Fruit fly (Drosophila melanogaster) whole organism, embryonic: Measurements from ENCODE around the gene CG33235.
A peak's percentile ranks its signal among the peaks of the same experiment; 100 is the strongest.

ENCODE experiments used
- Asciz ChIP-seq: fragments of 200-800 bp; sonication (Bioruptor generic); optimal IDR thresholded peaks from 2 replicates; lab custom pipeline; 2017; ENCODE audit warnings: missing biosample characterization, mild to moderate bottlenecking, missing genetic modification characterization, missing genetic modification reagents
- CG10543 ChIP-seq: fragments of 200-800 bp; sonication (Bioruptor generic); optimal IDR thresholded peaks from 3 replicates; lab custom pipeline; 2017; ENCODE audit warnings: missing biosample characterization, mild to moderate bottlenecking, missing genetic modification characterization, moderate library complexity
- CG11398 ChIP-seq: fragments of 200-800 bp; sonication (Bioruptor generic); optimal IDR thresholded peaks from 2 replicates; lab custom pipeline; 2016; ENCODE audit warnings: missing biosample characterization, missing genetic modification characterization
- CG12942 ChIP-seq: fragments of 200-800 bp; sonication (Bioruptor generic); optimal IDR thresholded peaks from 3 replicates; lab custom pipeline; 2016; ENCODE audit warnings: missing biosample characterization, missing genetic modification characterization
- CG13775 ChIP-seq: fragments of 200-800 bp; sonication (Bioruptor generic); optimal IDR thresholded peaks from 3 replicates; lab custom pipeline; 2017; ENCODE audit warnings: missing biosample characterization, mild to moderate bottlenecking, missing genetic modification characterization
- CG15479 ChIP-seq: fragments of 200-800 bp; sonication (Bioruptor generic); optimal IDR thresholded peaks from 3 replicates; lab custom pipeline; 2019; ENCODE audit warnings: missing biosample characterization, mild to moderate bottlenecking, missing genetic modification characterization, moderate library complexity
- CG15514 ChIP-seq: fragments of 200-800 bp; sonication (Bioruptor generic); optimal IDR thresholded peaks from 3 replicates; lab custom pipeline; 2017; ENCODE audit warnings: missing biosample characterization, missing genetic modification characterization, mild to moderate bottlenecking, moderate library complexity, missing genetic modification reagents
- CG17186 ChIP-seq: fragments of 200-800 bp; sonication (Bioruptor generic); optimal IDR thresholded peaks from 3 replicates; lab custom pipeline; 2017; ENCODE audit warnings: missing biosample characterization, missing genetic modification reagents, missing genetic modification characterization
- CG17361 ChIP-seq: fragments of 200-800 bp; sonication (Bioruptor generic); IDR thresholded peaks from 3 replicates; pipeline ENCODE4 v1.3.6; 2022; ENCODE audit warnings: missing biosample characterization, missing genetic modification characterization
- CG17802 ChIP-seq: fragments of 200-800 bp; sonication (Bioruptor generic); optimal IDR thresholded peaks from 2 replicates; lab custom pipeline; 2018; ENCODE audit warnings: missing biosample characterization, mild to moderate bottlenecking, missing genetic modification characterization, moderate library complexity
- CG18619 ChIP-seq: fragments of 200-800 bp; sonication (Bioruptor generic); optimal IDR thresholded peaks from 3 replicates; lab custom pipeline; 2017; ENCODE audit warnings: missing biosample characterization, mild to moderate bottlenecking, missing genetic modification characterization
- CG3281 ChIP-seq: fragments of 200-800 bp; sonication (Bioruptor generic); optimal IDR thresholded peaks from 3 replicates; lab custom pipeline; 2017; ENCODE audit warnings: missing biosample characterization, mild to moderate bottlenecking, missing genetic modification characterization
- CG33213 ChIP-seq: fragments of 200-800 bp; sonication (Bioruptor generic); optimal IDR thresholded peaks from 3 replicates; lab custom pipeline; 2016; ENCODE audit warnings: missing biosample characterization, missing genetic modification characterization
- CG3726 ChIP-seq: fragments of 200-800 bp; sonication (Bioruptor generic); IDR thresholded peaks from 3 replicates; pipeline ENCODE4, ENCODE4 v1.3.6; 2022; ENCODE audit warnings: missing biosample characterization, missing genetic modification characterization
- CG4424 ChIP-seq: fragments of 200-800 bp; sonication (Bioruptor generic); optimal IDR thresholded peaks from 3 replicates; lab custom pipeline; 2016; ENCODE audit warnings: missing biosample characterization, missing genetic modification characterization
- CG6689 ChIP-seq: fragments of 200-800 bp; sonication (Bioruptor generic); IDR thresholded peaks from 2 replicates; pipeline ENCODE4 v1.3.6; 2022; ENCODE audit warnings: missing biosample characterization, missing genetic modification characterization
- CG7928 ChIP-seq: fragments of 200-800 bp; sonication (Bioruptor generic); optimal IDR thresholded peaks from 2 replicates; lab custom pipeline; 2017; ENCODE audit warnings: missing biosample characterization, mild to moderate bottlenecking, missing genetic modification characterization
- CG7963 ChIP-seq: fragments of 200-800 bp; sonication (Bioruptor generic); IDR thresholded peaks from 3 replicates; pipeline ENCODE4 v1.3.6; 2022; ENCODE audit warnings: missing biosample characterization, missing genetic modification characterization; ENCODE audit not compliant: partially characterized antibody
- CG8359 ChIP-seq: fragments of 200-800 bp; sonication (Bioruptor generic); optimal IDR thresholded peaks from 2 replicates; lab custom pipeline; 2017; ENCODE audit warnings: missing biosample characterization, mild to moderate bottlenecking, missing genetic modification characterization, borderline replicate concordance
- CG9932 ChIP-seq: fragments of 200-800 bp; sonication (Bioruptor generic); IDR thresholded peaks from 2 replicates; pipeline ENCODE4 v1.3.6; 2022; ENCODE audit warnings: missing biosample characterization, missing genetic modification characterization
- Dek ChIP-seq: fragments of 200-800 bp; sonication (Bioruptor generic); optimal IDR thresholded peaks from 3 replicates; lab custom pipeline; 2019; ENCODE audit warnings: missing biosample characterization, mild to moderate bottlenecking, missing genetic modification characterization, moderate library complexity
- Drgx ChIP-seq: fragments of 200-800 bp; sonication (Bioruptor generic); IDR thresholded peaks from 2 replicates; pipeline ENCODE4 v1.3.6; 2022; ENCODE audit warnings: missing biosample characterization, missing genetic modification characterization
- Jarid2 ChIP-seq: fragments of 200-800 bp; sonication (Bioruptor generic); optimal IDR thresholded peaks from 3 replicates; lab custom pipeline; 2017; ENCODE audit warnings: mild to moderate bottlenecking, missing biosample characterization, missing genetic modification reagents, missing genetic modification characterization
- Myb ChIP-seq: fragments of 200-800 bp; sonication (Bioruptor generic); optimal IDR thresholded peaks from 2 replicates; lab custom pipeline; 2016; ENCODE audit warnings: missing biosample characterization, missing genetic modification characterization
- Opbp ChIP-seq: fragments of 200-800 bp; sonication (Bioruptor generic); IDR thresholded peaks from 3 replicates; pipeline ENCODE4 v1.3.6; 2022; ENCODE audit warnings: missing biosample characterization, missing genetic modification characterization; ENCODE audit not compliant: partially characterized antibody
- Optix ChIP-seq: fragments of 200-800 bp; sonication (Bioruptor generic); IDR thresholded peaks from 3 replicates; pipeline ENCODE4 v1.3.6; 2022; ENCODE audit warnings: missing biosample characterization, missing genetic modification characterization
- Side ChIP-seq: fragments of 200-800 bp; sonication (Bioruptor generic); optimal IDR thresholded peaks from 2 replicates; lab custom pipeline; 2016; ENCODE audit warnings: missing biosample characterization, missing genetic modification characterization
- TFAM ChIP-seq: fragments of 200-800 bp; sonication (Bioruptor generic); optimal IDR thresholded peaks from 2 replicates; lab custom pipeline; 2017; ENCODE audit warnings: missing biosample characterization, missing genetic modification characterization, inconsistent platforms
- Usf ChIP-seq: fragments of 200-800 bp; sonication (Bioruptor generic); optimal IDR thresholded peaks from 2 replicates; lab custom pipeline; 2017; ENCODE audit warnings: missing genotype, missing biosample characterization, missing genetic modification characterization
- ato ChIP-seq: fragments of 200-800 bp; sonication (Bioruptor generic); IDR thresholded peaks from 2 replicates; pipeline ENCODE4 v1.3.6; 2022; ENCODE audit warnings: missing biosample characterization, missing genetic modification characterization; ENCODE audit not compliant: partially characterized antibody
- bcd ChIP-seq: fragments of 200-800 bp; sonication (Bioruptor generic); optimal IDR thresholded peaks from 2 replicates; lab custom pipeline; 2017; ENCODE audit warnings: missing biosample characterization, mild to moderate bottlenecking, missing genetic modification characterization
- bigmax ChIP-seq: fragments of 200-800 bp; sonication (Bioruptor generic); optimal IDR thresholded peaks from 2 replicates; lab custom pipeline; 2018; ENCODE audit warnings: missing biosample characterization, mild to moderate bottlenecking, missing genetic modification characterization
- chm ChIP-seq: fragments of 200-800 bp; sonication (Bioruptor generic); IDR thresholded peaks from 2 replicates; pipeline ENCODE4 v1.3.6; 2022; ENCODE audit warnings: missing biosample characterization, missing genetic modification characterization
- ci ChIP-seq: fragments of 200-800 bp; sonication (Bioruptor generic); IDR thresholded peaks from 3 replicates; pipeline ENCODE4 v1.3.6; 2022; ENCODE audit warnings: missing biosample characterization, missing genetic modification characterization
- corto ChIP-seq: fragments of 200-800 bp; sonication (Bioruptor generic); optimal IDR thresholded peaks from 2 replicates; lab custom pipeline; 2016; ENCODE audit warnings: missing biosample characterization, mild to moderate bottlenecking, missing genetic modification characterization, moderate library complexity
- croc ChIP-seq: fragments of 200-800 bp; sonication (Bioruptor generic); conservative IDR thresholded peaks from 3 replicates; pipeline ENCODE4 v1.3.6; 2022; ENCODE audit warnings: missing biosample characterization, missing genetic modification characterization
- gt ChIP-seq: fragments of 200-800 bp; sonication (Bioruptor generic); IDR thresholded peaks from 2 replicates; pipeline ENCODE4 v1.3.6; 2022; ENCODE audit warnings: missing biosample characterization, missing genetic modification characterization
- ken ChIP-seq: fragments of 200-800 bp; sonication (Bioruptor generic); IDR thresholded peaks from 3 replicates; pipeline ENCODE4 v1.3.6; 2022; ENCODE audit warnings: missing biosample characterization, missing genetic modification characterization
- mirr ChIP-seq: fragments of 200-800 bp; sonication (Bioruptor generic); optimal IDR thresholded peaks from 3 replicates; lab custom pipeline; 2018; ENCODE audit warnings: missing biosample characterization, mild to moderate bottlenecking, missing genetic modification characterization
- nmo ChIP-seq: fragments of 200-800 bp; sonication (Bioruptor generic); optimal IDR thresholded peaks from 2 replicates; lab custom pipeline; 2018; ENCODE audit warnings: missing biosample characterization, mild to moderate bottlenecking, missing genetic modification characterization, moderate library complexity
- nom ChIP-seq: fragments of 200-800 bp; sonication (Bioruptor generic); optimal IDR thresholded peaks from 2 replicates; lab custom pipeline; 2017; ENCODE audit warnings: missing biosample characterization, missing genetic modification characterization, mild to moderate bottlenecking, moderate library complexity, missing genetic modification reagents
- pan ChIP-seq, 4 experiments: fragments of >200 bp in 3 of 4; fragments of 200-800 bp in 1 of 4; sonication (Bioruptor generic) in 1 of 4; optimal IDR thresholded peaks in 3 of 4; IDR thresholded peaks in 1 of 4; 2 replicates each; pipeline versions ENCODE4 v1.3.6 to Lab custom; 2017 to 2022; ENCODE audit warnings: missing biosample characterization in 2 of 4, missing genetic modification characterization in 2 of 4, mixed read lengths in 1 of 4
- pros ChIP-seq: fragments of 200-800 bp; sonication (Bioruptor generic); optimal IDR thresholded peaks from 3 replicates; lab custom pipeline; 2019; ENCODE audit warnings: missing biosample characterization, mild to moderate bottlenecking, missing genetic modification characterization, moderate library complexity
- sisA ChIP-seq: fragments of 200-800 bp; sonication (Bioruptor generic); IDR thresholded peaks from 2 replicates; pipeline ENCODE4 v1.3.6; 2022; ENCODE audit warnings: missing biosample characterization, missing genetic modification characterization
- slou ChIP-seq: fragments of 200-800 bp; sonication (Bioruptor generic); optimal IDR thresholded peaks from 3 replicates; lab custom pipeline; 2016; ENCODE audit warnings: missing biosample characterization, missing genetic modification characterization
- tgo ChIP-seq: fragments of 200-800 bp; sonication (Bioruptor generic); IDR thresholded peaks from 3 replicates; pipeline ENCODE4 v1.3.6; 2022; ENCODE audit warnings: missing biosample characterization, missing genetic modification characterization
- tin ChIP-seq: fragments of 200-800 bp; sonication (Bioruptor generic); optimal IDR thresholded peaks from 3 replicates; lab custom pipeline; 2016; ENCODE audit warnings: missing biosample characterization, missing genetic modification characterization
- trem ChIP-seq: fragments of 200-800 bp; optimal IDR thresholded peaks from 3 replicates; lab custom pipeline; 2019; ENCODE audit warnings: missing biosample characterization, mild to moderate bottlenecking, missing genetic modification characterization, moderate library complexity
- wek ChIP-seq: fragments of 200-800 bp; sonication (Bioruptor generic); optimal IDR thresholded peaks from 3 replicates; lab custom pipeline; 2018; ENCODE audit warnings: missing biosample characterization, mild to moderate bottlenecking, missing genetic modification characterization, moderate library complexity

Gene CG33235

dm6 chrX:11494731-11495277 is 3.4 kb upstream of the CG33235 start (continued):
- TF ChIP-seq pros (GFP tag; lab: Kevin White, UChicago), result peak; percentile 82
- peak; percentile 64 for TF ChIP-seq sisA (GFP tag; lab: Robert Waterston, UW)
- TF ChIP-seq CG15514 (GFP tag; lab: Kevin White, UChicago), result peak; percentile 11
- TF ChIP-seq CG17186, result peak; percentile 47
- no peak for TF ChIP-seq gt
- 0 out of 3 replicates have a peak, but pooled peaks have one; percentile 46 for TF ChIP-seq ken
- TF ChIP-seq slou (GFP tag; lab: Kevin White, UChicago), result no peak
- no peak for TF ChIP-seq CG9932 (GFP tag; lab: Robert Waterston, UW)
- TF ChIP-seq bigmax, result no peak
- peak; percentile 52 for TF ChIP-seq Usf (GFP tag; lab: Kevin White, UChicago)
- no peak for TF ChIP-seq Opbp (GFP tag; lab: Robert Waterston, UW)
- peak; percentile 63 for TF ChIP-seq CG15479 (GFP tag; lab: Kevin White, UChicago)
- TF ChIP-seq Optix (GFP tag; lab: Robert Waterston, UW), result peak; percentile 71; the same call in 1 of the 3 replicates
- no peak for TF ChIP-seq wek (GFP tag; lab: Kevin White, UChicago)
- TF ChIP-seq CG6689 (GFP tag; lab: Robert Waterston, UW), result peak; percentile 70
- no peak for TF ChIP-seq ato
- TF ChIP-seq tgo, result peak; percentile 46; the same call in 1 of the 3 replicates
- TF ChIP-seq chm (GFP tag; lab: Robert Waterston, UW), result peak; percentile 23; the same call in 1 of the 2 replicates
- no peak for TF ChIP-seq CG7963 (GFP tag; lab: Robert Waterston, UW)
- TF ChIP-seq Asciz (GFP tag; lab: Kevin White, UChicago), result peak; percentile 57
- peak; percentile 61 for TF ChIP-seq CG8359 (GFP tag; lab: Kevin White, UChicago)
- TF ChIP-seq croc (GFP tag; lab: Robert Waterston, UW), result peak; percentile 67
- no peak for TF ChIP-seq mirr (GFP tag; lab: Kevin White, UChicago)
- no peak for TF ChIP-seq Dek (tag; lab: Kevin White, UChicago)
- TF ChIP-seq Side (GFP tag; lab: Kevin White, UChicago), result peak; percentile 76
- TF ChIP-seq CG4424 (GFP tag; lab: Kevin White, UChicago), result peak; percentile 85
- peak; percentile 39 for TF ChIP-seq CG3281 (GFP tag; lab: Kevin White, UChicago)
- TF ChIP-seq CG11398 (GFP tag; lab: Kevin White, UChicago), result peak; percentile 34
- TF ChIP-seq Jarid2 (GFP tag; lab: Kevin White, UChicago), result peak; percentile 27
- peak; percentile 75 for TF ChIP-seq Drgx (GFP tag; lab: Robert Waterston, UW)
- TF ChIP-seq bcd (GFP tag; lab: Kevin White, UChicago), result peak; percentile 56
- peak; percentile 89 for TF ChIP-seq nom
- peak; percentile 87 for TF ChIP-seq nmo
- no peak for TF ChIP-seq CG7928 (GFP tag; lab: Kevin White, UChicago)
- TF ChIP-seq CG13775 (GFP tag; lab: Kevin White, UChicago), result peak; percentile 74
- peak; percentile 32 for TF ChIP-seq CG17802 (tag; lab: Kevin White, UChicago)
- peak; percentile 61 for TF ChIP-seq CG12942 (GFP tag; lab: Kevin White, UChicago)
- no peak for TF ChIP-seq CG3726 (GFP tag; lab: Robert Waterston, UW)
- TF ChIP-seq CG17361, result peak; percentile 90
- peak; percentile 72 for TF ChIP-seq trem (tag; lab: Kevin White, UChicago)
- peak; percentile 35 for TF ChIP-seq corto
- peak; percentile 9 for TF ChIP-seq Myb (GFP tag; lab: Kevin White, UChicago)
- no peak for TF ChIP-seq CG10543
- peak; percentile 76 for TF ChIP-seq tin (GFP tag; lab: Kevin White, UChicago)
- peak; percentile 18 for TF ChIP-seq CG33213
- TF ChIP-seq CG18619 (GFP tag; lab: Kevin White, UChicago), result peak; percentile 61
- peak; percentile 80; the same call in 2 of the 3 replicates for TF ChIP-seq ci (GFP tag; lab: Robert Waterston, UW)
- TF ChIP-seq pan (optimal IDR thresholded peaks at IDR 0.05; lab: Kevin White, UChicago), result no peak
- TF ChIP-seq pan (GFP tag; optimal IDR thresholded peaks at IDR 0.05 in 1 of 2, IDR thresholded peaks at IDR 0.05 in 1 of 2), result peak in 1 of 2 experiments; percentile 55
- TF ChIP-seq TFAM (GFP tag; lab: Kevin White, UChicago), result no peak
